Worm (Caenorhabditis elegans) whole organism, L4/young adult: ENCODE measurements around the gene F18E3.13.

Experiments used
- W03F9.2 ChIP-seq: fragments of 150-350 bp; optimal IDR thresholded peaks from 2 replicates; lab custom pipeline; 2014; ENCODE audit warnings: missing biosample characterization, missing genetic modification characterization
- him-1 ChIP-seq: sonication (generic microtip); optimal IDR thresholded peaks from 2 replicates; lab custom pipeline; 2016; ENCODE audit warnings: missing genotype, missing genetic modification reagents, missing genetic modification characterization, missing compliant biosample characterization

DNA sequence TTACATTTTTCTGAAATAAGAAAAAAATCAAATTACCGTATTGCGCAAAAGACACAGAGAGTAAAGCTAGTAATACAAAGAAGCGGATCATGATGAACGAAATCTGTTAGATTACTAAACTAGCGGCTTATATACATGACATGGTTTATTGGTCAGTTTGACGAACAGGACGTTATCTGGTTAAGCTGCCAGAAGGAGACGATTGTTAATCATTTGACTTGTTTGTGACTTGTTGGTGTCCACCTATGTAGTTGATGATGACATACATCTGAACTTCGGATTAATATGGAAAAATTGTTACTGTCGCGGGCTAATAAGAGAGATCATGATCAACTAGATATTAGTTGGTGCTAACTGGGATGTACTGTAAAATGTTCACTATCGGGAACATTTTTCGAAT is 15.9 kb upstream of the F18E3.13 start, which contains the start of gene cnc-9:
- TF ChIP-seq him-1: no peak
- no peak for TF ChIP-seq W03F9.2 (tag; lab: Kevin White, UChicago)
